Worm (Caenorhabditis elegans) whole organism, young adult: ENCODE results near the gene srbc-54.
"Not testable (repeated sequence)": the region's sequence is repeated elsewhere in the genome, so short reads cannot be mapped to it uniquely, and the experiment has no call there.

ENCODE experiments used
- F10E7.11 ChIP-seq: sonication (generic microtip); optimal IDR thresholded peaks from 2 replicates; lab custom pipeline; 2017; ENCODE audit warnings: mild to moderate bottlenecking, missing genetic modification characterization, moderate library complexity, missing compliant biosample characterization
- athp-1 ChIP-seq: sonication (generic microtip); optimal IDR thresholded peaks from 2 replicates; lab custom pipeline; 2017; ENCODE audit warnings: mild to moderate bottlenecking, missing genetic modification characterization, missing compliant biosample characterization
- efl-1 ChIP-seq: fragments of 150-350 bp; optimal IDR thresholded peaks from 2 replicates; lab custom pipeline; 2014; ENCODE audit warnings: missing biosample characterization, missing genetic modification reagents, missing genetic modification characterization

- TF ChIP-seq F10E7.11 (tag; lab: Kevin White, UChicago); efl-1 (GFP tag; lab: Kevin White, UChicago); athp-1 (tag; lab: Kevin White, UChicago): not testable (repeated sequence)
Measured at ce11 chrV:15802623-15803022, 30.9 kb downstream of the srbc-54 start, which contains the start of gene T26E4.9.
